Worm (Caenorhabditis elegans) whole organism, mixed stage, embryonic: ENCODE data around the gene sqv-1.

Experiments
- M03D4.4 ChIP-seq: sonication (generic microtip); optimal IDR thresholded peaks from 2 replicates; lab custom pipeline; 2017; ENCODE audit warnings: mild to moderate bottlenecking, missing genetic modification characterization, missing compliant biosample characterization
- bed-3 ChIP-seq: fragments of 200-800 bp; sonication (Bioruptor generic); optimal IDR thresholded peaks from 3 replicates; lab custom pipeline; 2018; ENCODE audit warnings: mild to moderate bottlenecking, missing genetic modification characterization, moderate library complexity, missing compliant biosample characterization
- blmp-1 ChIP-seq: fragments of 150-350 bp; optimal IDR thresholded peaks from 2 replicates; lab custom pipeline; 2014; ENCODE audit warnings: missing biosample characterization, missing genetic modification characterization
- ceh-39 ChIP-seq: fragments of 150-350 bp; optimal IDR thresholded peaks from 2 replicates; lab custom pipeline; 2014; ENCODE audit warnings: missing biosample characterization, missing genetic modification characterization
- ceh-43 ChIP-seq: fragments of 200-800 bp; sonication (Bioruptor generic); optimal IDR thresholded peaks from 2 replicates; lab custom pipeline; 2018; ENCODE audit warnings: mild to moderate bottlenecking, missing genetic modification characterization, moderate library complexity, missing compliant biosample characterization
- ceh-83 ChIP-seq: fragments of 200-800 bp; sonication (Bioruptor generic); optimal IDR thresholded peaks from 2 replicates; lab custom pipeline; 2018; ENCODE audit warnings: mild to moderate bottlenecking, missing genetic modification characterization, missing compliant biosample characterization
- ces-1 ChIP-seq: fragments of 150-350 bp; optimal IDR thresholded peaks from 2 replicates; lab custom pipeline; 2014; ENCODE audit warnings: missing biosample characterization, missing genetic modification reagents, missing genetic modification characterization
- cnd-1 ChIP-seq: fragments of 200-800 bp; sonication (Bioruptor generic); optimal IDR thresholded peaks from 2 replicates; lab custom pipeline; 2018; ENCODE audit warnings: mild to moderate bottlenecking, missing genetic modification characterization, missing compliant biosample characterization
- drap-1 ChIP-seq: fragments of 200-800 bp; sonication (Bioruptor generic); optimal IDR thresholded peaks from 3 replicates; lab custom pipeline; 2018; ENCODE audit warnings: mild to moderate bottlenecking, missing genetic modification characterization, missing compliant biosample characterization
- elt-1 ChIP-seq: sonication (generic microtip); optimal IDR thresholded peaks from 2 replicates; lab custom pipeline; 2017; ENCODE audit warnings: missing genetic modification characterization, mild to moderate bottlenecking, missing compliant biosample characterization, antibody characterized with exemption, moderate library complexity, borderline replicate concordance; ENCODE audit not compliant: insufficient read depth
- elt-3 ChIP-seq: fragments of 150-350 bp; optimal IDR thresholded peaks from 2 replicates; lab custom pipeline; 2014; ENCODE audit warnings: missing biosample characterization, missing genetic modification characterization
- flh-1 ChIP-seq: fragments of 200-800 bp; sonication (Bioruptor generic); optimal IDR thresholded peaks from 2 replicates; lab custom pipeline; 2018; ENCODE audit warnings: mild to moderate bottlenecking, missing genetic modification characterization, moderate library complexity, missing compliant biosample characterization
- ham-2 ChIP-seq: fragments of 200-800 bp; sonication (Bioruptor generic); optimal IDR thresholded peaks from 2 replicates; lab custom pipeline; 2018; ENCODE audit warnings: mild to moderate bottlenecking, missing genetic modification characterization, missing compliant biosample characterization
- hlh-1 ChIP-seq: fragments of 150-350 bp; optimal IDR thresholded peaks from 2 replicates; lab custom pipeline; 2014; ENCODE audit warnings: missing biosample characterization, missing genetic modification reagents, missing genetic modification characterization
- lin-13 ChIP-seq: fragments of 150-350 bp; optimal IDR thresholded peaks from 2 replicates; lab custom pipeline; 2014; ENCODE audit warnings: missing biosample characterization, missing genetic modification characterization
- lin-32 ChIP-seq: fragments of 200-800 bp; sonication (Bioruptor generic); optimal IDR thresholded peaks from 2 replicates; lab custom pipeline; 2018; ENCODE audit warnings: mild to moderate bottlenecking, missing genetic modification characterization, missing compliant biosample characterization
- lsy-2 ChIP-seq: fragments of 150-350 bp; optimal IDR thresholded peaks from 2 replicates; lab custom pipeline; 2014; ENCODE audit warnings: missing biosample characterization, missing genetic modification characterization
- mab-5 ChIP-seq: fragments of 150-350 bp; optimal IDR thresholded peaks from 2 replicates; lab custom pipeline; 2014; ENCODE audit warnings: missing biosample characterization, missing genetic modification characterization
- mep-1 ChIP-seq: fragments of 150-350 bp; optimal IDR thresholded peaks from 2 replicates; lab custom pipeline; 2017; ENCODE audit warnings: missing biosample characterization, missing genetic modification reagents, missing genetic modification characterization, inconsistent platforms
- mls-2 ChIP-seq: sonication (generic microtip); optimal IDR thresholded peaks from 2 replicates; lab custom pipeline; 2016; ENCODE audit warnings: mild to moderate bottlenecking, missing genetic modification characterization, moderate library complexity, missing compliant biosample characterization
- nhr-12 ChIP-seq: fragments of 150-350 bp; optimal IDR thresholded peaks from 2 replicates; lab custom pipeline; 2014; ENCODE audit warnings: missing biosample characterization, missing genetic modification characterization
- nhr-237 ChIP-seq: fragments of 150-350 bp; optimal IDR thresholded peaks from 2 replicates; lab custom pipeline; 2014; ENCODE audit warnings: missing biosample characterization, missing genetic modification characterization
- nhr-28 ChIP-seq: fragments of 150-350 bp; optimal IDR thresholded peaks from 2 replicates; lab custom pipeline; 2014; ENCODE audit warnings: missing biosample characterization, missing genetic modification characterization
- pha-4 ChIP-seq: fragments of 150-350 bp; optimal IDR thresholded peaks from 2 replicates; lab custom pipeline; 2018; ENCODE audit warnings: missing biosample characterization, missing genetic modification reagents, missing genetic modification characterization
- sem-2 ChIP-seq: fragments of 200-800 bp; sonication (Bioruptor generic); optimal IDR thresholded peaks from 2 replicates; lab custom pipeline; 2018; ENCODE audit warnings: mild to moderate bottlenecking, missing genetic modification characterization, missing compliant biosample characterization
- snpc-4 ChIP-seq: fragments of 150-350 bp; optimal IDR thresholded peaks from 2 replicates; lab custom pipeline; 2014; ENCODE audit warnings: missing biosample characterization, missing genetic modification characterization
- sptf-1 ChIP-seq: sonication (generic microtip); optimal IDR thresholded peaks from 2 replicates; lab custom pipeline; 2017; ENCODE audit warnings: mild to moderate bottlenecking, missing genetic modification characterization, moderate library complexity, missing compliant biosample characterization
- tbx-8 ChIP-seq: fragments of 200-800 bp; sonication (Bioruptor generic); optimal IDR thresholded peaks from 2 replicates; lab custom pipeline; 2018; ENCODE audit warnings: mild to moderate bottlenecking, missing genetic modification characterization, moderate library complexity, missing compliant biosample characterization
- unc-120 ChIP-seq: sonication (generic microtip); optimal IDR thresholded peaks from 2 replicates; lab custom pipeline; 2017; ENCODE audit warnings: missing genetic modification characterization, missing compliant biosample characterization; ENCODE audit not compliant: poor library complexity, severe bottlenecking
- unc-39 ChIP-seq: fragments of 150-350 bp; optimal IDR thresholded peaks from 2 replicates; lab custom pipeline; 2014; ENCODE audit warnings: missing biosample characterization, missing genetic modification characterization
- unc-62 ChIP-seq: fragments of 150-350 bp; optimal IDR thresholded peaks from 2 replicates; lab custom pipeline; 2014; ENCODE audit warnings: missing biosample characterization, missing genetic modification reagents, missing genetic modification characterization
- zip-8 ChIP-seq: fragments of 150-350 bp; optimal IDR thresholded peaks from 2 replicates; lab custom pipeline; 2014; ENCODE audit warnings: missing biosample characterization, missing genetic modification characterization
- ztf-11 ChIP-seq: fragments of 150-350 bp; optimal IDR thresholded peaks from 2 replicates; lab custom pipeline; 2014; ENCODE audit warnings: missing biosample characterization, missing genetic modification characterization

sqv-1 gene

ce11 chrIV:8367887-8368286 lies 7.0 kb downstream of the sqv-1 start:
- TF ChIP-seq unc-62: no peak
- no peak for TF ChIP-seq mab-5 (tag; lab: Kevin White, UChicago)
- TF ChIP-seq elt-3 (tag; lab: Kevin White, UChicago): no peak
- TF ChIP-seq M03D4.4 (tag; lab: Kevin White, UChicago): no peak
- no peak for TF ChIP-seq ceh-43 (GFP tag; lab: Kevin White, UChicago)
- TF ChIP-seq zip-8 (tag; lab: Kevin White, UChicago): no peak
- TF ChIP-seq ceh-83 (GFP tag; lab: Kevin White, UChicago): no peak
- TF ChIP-seq sem-2 (GFP tag; lab: Kevin White, UChicago): no peak
- TF ChIP-seq mls-2 (tag; lab: Kevin White, UChicago): no peak
- no peak for TF ChIP-seq ceh-39 (tag; lab: Kevin White, UChicago)
- no peak for TF ChIP-seq unc-39 (tag; lab: Kevin White, UChicago)
- no peak for TF ChIP-seq lin-32 (GFP tag; lab: Kevin White, UChicago)
- TF ChIP-seq ztf-11 (tag; lab: Kevin White, UChicago): no peak

- TF ChIP-seq ces-1 (GFP tag; lab: Kevin White, UChicago) (no peak), ceh-39 (tag; lab: Kevin White, UChicago) (no peak), snpc-4 (no peak), nhr-12 (tag; lab: Kevin White, UChicago) (no peak), tbx-8 (GFP tag; lab: Kevin White, UChicago) (no peak), sptf-1 (tag; lab: Kevin White, UChicago) (no peak), nhr-237 (tag; lab: Kevin White, UChicago) (no peak), zip-8 (tag; lab: Kevin White, UChicago) (no peak), lsy-2 (tag; lab: Kevin White, UChicago) (no peak), M03D4.4 (tag; lab: Kevin White, UChicago) (no peak), elt-1 (tag; lab: Kevin White, UChicago) (no peak), pha-4 (no peak), mab-5 (tag; lab: Kevin White, UChicago) (no peak), ztf-11 (tag; lab: Kevin White, UChicago) (no peak), cnd-1 (no peak)
Measured at ce11 chrIV:8369135-8369534, 8.2 kb downstream of the sqv-1 start, which contains the start of gene D2096.6. TSS of gene D2096.6 (minus strand) at chrIV:8369235.

- TF ChIP-seq lsy-2 (tag; lab: Kevin White, UChicago): no peak
- no peak for TF ChIP-seq snpc-4
- peak; percentile 25 for TF ChIP-seq nhr-12 (tag; lab: Kevin White, UChicago)
- TF ChIP-seq nhr-237 (tag; lab: Kevin White, UChicago): peak; percentile 38
- TF ChIP-seq flh-1: peak; percentile 68
- no peak for TF ChIP-seq zip-8 (tag; lab: Kevin White, UChicago)
- peak; percentile 80 for TF ChIP-seq tbx-8 (GFP tag; lab: Kevin White, UChicago)
- peak; percentile 80 for TF ChIP-seq pha-4
- TF ChIP-seq drap-1 (GFP tag; lab: Kevin White, UChicago): peak; percentile 92
- peak; percentile 84 for TF ChIP-seq ceh-43 (GFP tag; lab: Kevin White, UChicago)
- peak; percentile 93 for TF ChIP-seq mls-2 (tag; lab: Kevin White, UChicago)
- no peak for TF ChIP-seq ces-1 (GFP tag; lab: Kevin White, UChicago)
- TF ChIP-seq bed-3 (GFP tag; lab: Kevin White, UChicago): peak; percentile 74
- peak; percentile 94 for TF ChIP-seq M03D4.4 (tag; lab: Kevin White, UChicago)
- peak; percentile 86 for TF ChIP-seq mep-1 (tag; lab: Kevin White, UChicago)
- peak; percentile 87 for TF ChIP-seq sem-2 (GFP tag; lab: Kevin White, UChicago)
- TF ChIP-seq ceh-39 (tag; lab: Kevin White, UChicago): peak; percentile 48
- peak; percentile 91 for TF ChIP-seq sptf-1 (tag; lab: Kevin White, UChicago)
- peak; percentile 10 for TF ChIP-seq lin-13 (tag; lab: Kevin White, UChicago)
- TF ChIP-seq cnd-1: peak; percentile 95
- TF ChIP-seq mab-5 (tag; lab: Kevin White, UChicago): no peak
- TF ChIP-seq ham-2 (GFP tag; lab: Kevin White, UChicago): peak; percentile 82
- peak; percentile 54 for TF ChIP-seq nhr-28 (tag; lab: Kevin White, UChicago)
- TF ChIP-seq hlh-1 (tag; lab: Kevin White, UChicago): peak; percentile 15
- TF ChIP-seq unc-62: peak; percentile 45
- peak; percentile 84 for TF ChIP-seq lin-32 (GFP tag; lab: Kevin White, UChicago)
- peak; percentile 94 for TF ChIP-seq ceh-83 (GFP tag; lab: Kevin White, UChicago)
- TF ChIP-seq blmp-1: no peak
- peak; percentile 75 for TF ChIP-seq unc-120
- TF ChIP-seq ztf-11 (tag; lab: Kevin White, UChicago): peak; percentile 4
- no peak for TF ChIP-seq elt-3 (tag; lab: Kevin White, UChicago)
- no peak for TF ChIP-seq elt-1 (tag; lab: Kevin White, UChicago)
- no peak for TF ChIP-seq unc-39 (tag; lab: Kevin White, UChicago)
Measured at ce11 chrIV:8375381-8375780, 14.5 kb downstream of the sqv-1 start.
